Worm (Caenorhabditis elegans) whole organism, midembryonic: ENCODE results near the gene vang-1.

Experiments
- T22C8.4 ChIP-seq: fragments of 200-800 bp; sonication (Bioruptor generic); IDR thresholded peaks from 2 replicates; pipeline ENCODE4 v1.3.6; 2022; ENCODE audit warnings: missing genetic modification characterization, missing compliant biosample characterization
- cog-1 ChIP-seq: sonication (generic microtip); optimal IDR thresholded peaks from 2 replicates; lab custom pipeline; 2016; ENCODE audit warnings: missing genetic modification characterization, missing compliant biosample characterization
- flt-1 ChIP-seq: fragments of 200-800 bp; sonication (Bioruptor generic); IDR thresholded peaks from 2 replicates; pipeline ENCODE4 v1.3.6; 2022; ENCODE audit warnings: missing genetic modification characterization, missing compliant biosample characterization
- klf-2 ChIP-seq: fragments of 200-800 bp; sonication (Bioruptor generic); conservative IDR thresholded peaks from 2 replicates; pipeline ENCODE4 v1.3.6; 2022; ENCODE audit warnings: missing genetic modification reagents, missing genetic modification characterization, missing compliant biosample characterization
- med-1 ChIP-seq: sonication (generic microtip); optimal IDR thresholded peaks from 2 replicates; lab custom pipeline; 2017; ENCODE audit warnings: missing genetic modification characterization, mild to moderate bottlenecking, missing compliant biosample characterization, antibody characterized with exemption, missing genetic modification reagents; ENCODE audit not compliant: insufficient read depth
- ref-1 ChIP-seq: fragments of 200-800 bp; sonication (Bioruptor generic); conservative IDR thresholded peaks from 2 replicates; pipeline ENCODE4 v1.3.6; 2022; ENCODE audit warnings: missing genetic modification reagents, missing genetic modification characterization, missing compliant biosample characterization
- tab-1 ChIP-seq: fragments of 200-800 bp; sonication (Bioruptor generic); IDR thresholded peaks from 2 replicates; pipeline ENCODE4 v1.3.6; 2022; ENCODE audit warnings: missing genetic modification characterization, missing compliant biosample characterization
- ztf-23 ChIP-seq: fragments of 200-800 bp; sonication (Bioruptor generic); IDR thresholded peaks from 2 replicates; pipeline ENCODE4 v1.3.6; 2022; ENCODE audit warnings: missing genetic modification reagents, missing genetic modification characterization, missing compliant biosample characterization
- ztf-29 ChIP-seq: fragments of 200-800 bp; sonication (Bioruptor generic); IDR thresholded peaks from 2 replicates; pipeline ENCODE4 v1.3.6; 2022; ENCODE audit warnings: missing genetic modification reagents, missing genetic modification characterization, missing compliant biosample characterization

The vang-1 gene

ce11 chrX:2885318-2885908 is at the start of gene vang-1:
Gene vang-1 (plus strand): TSS chrX:2885858.
- no peak for TF ChIP-seq ref-1 (GFP tag; lab: Robert Waterston, UW)
- TF ChIP-seq klf-2 = 0 out of 2 replicates have a peak, but pooled peaks have one; percentile 60
- peak; percentile 54; the same call in 1 of the 2 replicates for TF ChIP-seq ztf-23
- no peak for TF ChIP-seq T22C8.4
- peak; percentile 83 for TF ChIP-seq flt-1 (GFP tag; lab: Robert Waterston, UW)
- TF ChIP-seq tab-1 (GFP tag; lab: Robert Waterston, UW) = peak; percentile 63; the same call in 1 of the 2 replicates
- peak; percentile 69 for TF ChIP-seq ztf-29 (GFP tag; lab: Robert Waterston, UW)
- peak; percentile 59 for TF ChIP-seq cog-1 (tag; lab: Kevin White, UChicago)
- TF ChIP-seq med-1 (GFP tag; lab: Kevin White, UChicago) = no peak

ce11 chrX:2836770-2837169 is 48.9 kb upstream of the vang-1 start:
- no peak for TF ChIP-seq ztf-29 (GFP tag; lab: Robert Waterston, UW)
- no peak for TF ChIP-seq tab-1 (GFP tag; lab: Robert Waterston, UW)
- TF ChIP-seq flt-1 (GFP tag; lab: Robert Waterston, UW) = no peak
- TF ChIP-seq ztf-23 = no peak

- TF ChIP-seq T22C8.4 (no peak), ref-1 (GFP tag; lab: Robert Waterston, UW) (no peak), tab-1 (GFP tag; lab: Robert Waterston, UW) (no peak), flt-1 (GFP tag; lab: Robert Waterston, UW) (no peak), ztf-23 (no peak), ztf-29 (GFP tag; lab: Robert Waterston, UW) (no peak), cog-1 (tag; lab: Kevin White, UChicago) (no peak)
Measured at ce11 chrX:2837477-2837876, 48.2 kb upstream of the vang-1 start.

ce11 chrX:2838619-2839018 is 47.0 kb upstream of the vang-1 start:
- TF ChIP-seq klf-2 (no peak), T22C8.4 (no peak), tab-1 (GFP tag; lab: Robert Waterston, UW) (no peak), ztf-29 (GFP tag; lab: Robert Waterston, UW) (no peak), flt-1 (GFP tag; lab: Robert Waterston, UW) (no peak), ref-1 (GFP tag; lab: Robert Waterston, UW) (no peak), cog-1 (tag; lab: Kevin White, UChicago) (no peak), med-1 (GFP tag; lab: Kevin White, UChicago) (no peak), ztf-23 (no peak)

DNA sequence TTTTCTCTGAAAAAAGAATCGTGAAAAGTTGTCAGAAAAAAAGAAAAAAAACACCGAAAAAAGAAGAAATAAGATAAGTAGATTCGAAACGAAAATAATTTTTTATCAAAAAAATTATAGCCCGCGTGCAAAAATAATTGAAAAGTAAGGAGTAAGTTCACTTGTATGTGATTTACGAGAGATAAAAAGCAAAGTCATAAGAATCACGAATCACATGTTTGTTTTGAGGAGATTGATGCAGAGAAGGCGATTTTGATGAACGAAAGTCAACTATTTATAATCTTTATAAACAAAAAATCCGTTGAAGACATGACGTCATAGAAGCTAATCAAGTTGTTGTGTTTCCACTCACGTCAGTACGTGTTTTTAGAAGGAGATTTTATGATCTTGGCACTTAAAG is 45.4 kb upstream of the vang-1 start, which contains the start of gene Y71H10B.1:
TSS of gene Y71H10B.1 (minus strand) at position 6 of the 400 bp plus-strand sequence.
- no peak for TF ChIP-seq tab-1 (GFP tag; lab: Robert Waterston, UW)
- no peak for TF ChIP-seq med-1 (GFP tag; lab: Kevin White, UChicago)
- no peak for TF ChIP-seq ref-1 (GFP tag; lab: Robert Waterston, UW)
- no peak for TF ChIP-seq ztf-23
- TF ChIP-seq flt-1 (GFP tag; lab: Robert Waterston, UW) = no peak
- no peak for TF ChIP-seq klf-2
- TF ChIP-seq cog-1 (tag; lab: Kevin White, UChicago) = no peak

DNA sequence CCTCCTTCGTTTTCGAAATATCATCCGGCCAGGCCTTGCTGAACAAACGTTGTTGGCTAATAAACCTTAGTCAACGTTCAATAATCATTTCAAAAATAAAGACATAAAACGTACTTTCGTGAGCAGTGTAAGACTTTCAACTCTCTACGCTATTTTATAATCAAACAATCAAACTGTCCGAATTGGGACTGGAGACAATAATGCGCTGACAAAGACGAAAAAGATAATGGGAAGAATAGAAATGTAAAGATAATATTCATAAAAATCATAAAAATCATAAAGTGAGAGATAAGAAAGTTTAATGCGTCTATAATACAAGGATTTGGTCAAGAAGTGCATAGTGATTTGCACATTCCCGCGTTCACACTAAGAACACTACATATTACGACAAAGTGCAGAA is 43.9 kb upstream of the vang-1 start:
- TF ChIP-seq ref-1 (GFP tag; lab: Robert Waterston, UW) = no peak
- TF ChIP-seq flt-1 (GFP tag; lab: Robert Waterston, UW) = no peak

- no peak for TF ChIP-seq T22C8.4
Measured at ce11 chrX:2843508-2843907, 42.1 kb upstream of the vang-1 start.

ce11 chrX:2852388-2852908 is 33.2 kb upstream of the vang-1 start, which contains the start of gene kin-29:
Gene kin-29 (minus strand): TSS chrX:2852438.
- TF ChIP-seq ref-1 (GFP tag; lab: Robert Waterston, UW) (0 out of 2 replicates have a peak, but pooled peaks have one; percentile 32), ztf-23 (no peak; the same call in 1 of the 2 replicates), flt-1 (GFP tag; lab: Robert Waterston, UW) (peak; percentile 43; the same call in 1 of the 2 replicates), tab-1 (GFP tag; lab: Robert Waterston, UW) (peak; percentile 14; the same call in 1 of the 2 replicates), cog-1 (tag; lab: Kevin White, UChicago) (peak; percentile 73), ztf-29 (GFP tag; lab: Robert Waterston, UW) (peak; percentile 50), T22C8.4 (no peak)

ce11 chrX:2853963-2854362 is 31.7 kb upstream of the vang-1 start:
- TF ChIP-seq ztf-29 (GFP tag; lab: Robert Waterston, UW) (no peak), flt-1 (GFP tag; lab: Robert Waterston, UW) (no peak), tab-1 (GFP tag; lab: Robert Waterston, UW) (no peak), klf-2 (no peak), ref-1 (GFP tag; lab: Robert Waterston, UW) (no peak), ztf-23 (no peak), cog-1 (tag; lab: Kevin White, UChicago) (no peak), T22C8.4 (no peak), med-1 (GFP tag; lab: Kevin White, UChicago) (no peak)

DNA sequence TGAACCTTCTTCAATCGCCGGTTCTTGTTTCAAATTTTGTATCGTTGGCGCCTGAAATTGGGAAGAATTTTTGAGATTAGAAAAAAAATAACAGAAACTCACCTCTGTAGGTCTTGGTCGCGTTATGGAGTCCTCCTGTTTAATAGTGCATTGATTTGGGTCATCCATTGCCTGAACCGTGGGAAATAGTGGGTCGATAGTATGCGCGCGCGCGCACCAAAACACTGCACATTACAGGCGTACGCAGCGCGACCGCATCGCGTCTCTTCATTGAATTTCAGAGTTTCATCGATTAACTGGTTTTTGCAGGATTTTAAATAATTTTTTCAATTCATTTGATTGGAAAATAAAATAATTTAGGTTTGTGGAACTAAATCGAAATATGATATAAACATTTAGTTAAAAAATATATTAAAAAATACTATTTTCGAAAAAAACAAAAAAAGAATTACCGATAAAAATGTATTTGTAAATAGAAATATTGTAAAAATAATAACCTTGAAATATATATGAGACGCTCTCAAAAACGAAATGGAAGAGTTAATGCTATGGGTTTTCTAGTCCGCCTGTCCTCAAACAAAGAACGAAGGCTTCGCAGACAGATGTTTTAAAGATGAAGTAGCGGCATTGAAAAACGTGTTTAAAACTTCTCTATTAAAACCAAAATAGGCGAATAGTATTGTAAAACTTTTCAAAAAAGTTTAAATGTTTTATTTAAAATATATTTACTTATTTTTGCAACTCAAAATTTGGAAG is 28.4 kb upstream of the vang-1 start, which contains the start of gene tra-4:
TSS of gene tra-4 (minus strand) at position 534 of the 756 bp plus-strand sequence.
- TF ChIP-seq ref-1 (GFP tag; lab: Robert Waterston, UW) (no peak), cog-1 (tag; lab: Kevin White, UChicago) (no peak), flt-1 (GFP tag; lab: Robert Waterston, UW) (no peak), ztf-23 (no peak), ztf-29 (GFP tag; lab: Robert Waterston, UW) (no peak), klf-2 (no peak), med-1 (GFP tag; lab: Kevin White, UChicago) (no peak), tab-1 (GFP tag; lab: Robert Waterston, UW) (no peak), T22C8.4 (no peak)
